Worm (Caenorhabditis elegans): ENCODE data around the gene T26G10.5.
A peak's percentile ranks its signal among the peaks of the same experiment; 100 is the strongest.

- no peak for TF ChIP-seq nhr-28 (tag; optimal IDR thresholded peaks at IDR 0.05)
- TF ChIP-seq pqm-1 (tag; optimal IDR thresholded peaks at IDR 0.05) = peak; percentile 16
- TF ChIP-seq nhr-76 (tag; optimal IDR thresholded peaks at IDR 0.05) = no peak
- no peak for TF ChIP-seq ztf-4 (tag; optimal IDR thresholded peaks at IDR 0.05)
- TF ChIP-seq unc-62 (GFP tag; optimal IDR thresholded peaks at IDR 0.05) = no peak
- no peak for TF ChIP-seq mml-1 (tag; optimal IDR thresholded peaks at IDR 0.05)
These were observed 40.9 kb upstream of the T26G10.5 start, which contains the start of gene baf-1 for ce11 chrIII:9467095-9467494.
